Worm (Caenorhabditis elegans) whole organism, early embryonic: ENCODE data around the gene C08F8.2.
A peak's percentile ranks its signal among the peaks of the same experiment; 100 is the strongest.
"Not testable (repeated sequence)": the region's sequence is repeated elsewhere in the genome, so short reads cannot be mapped to it uniquely, and the experiment has no call there.

Experiments
- B0310.2 ChIP-seq: sonication (generic microtip); optimal IDR thresholded peaks from 2 replicates; lab custom pipeline; 2016; ENCODE audit warnings: mild to moderate bottlenecking, missing genetic modification characterization, missing compliant biosample characterization
- F13C5.2 ChIP-seq: sonication (generic microtip); optimal IDR thresholded peaks from 2 replicates; lab custom pipeline; 2017; ENCODE audit warnings: mild to moderate bottlenecking, missing genetic modification characterization, inconsistent platforms, missing compliant biosample characterization
- ama-1 ChIP-seq: fragments of 150-350 bp; optimal IDR thresholded peaks from 2 replicates; lab custom pipeline; 2014
- ceh-13 ChIP-seq: fragments of 200-800 bp; sonication (Bioruptor generic); optimal IDR thresholded peaks from 2 replicates; lab custom pipeline; 2018; ENCODE audit warnings: mild to moderate bottlenecking, missing genetic modification characterization, missing compliant biosample characterization
- ceh-36 ChIP-seq: sonication (generic microtip); optimal IDR thresholded peaks from 2 replicates; lab custom pipeline; 2016; ENCODE audit warnings: missing genetic modification characterization, inconsistent platforms, missing compliant biosample characterization
- ets-7 ChIP-seq: sonication (generic microtip); optimal IDR thresholded peaks from 2 replicates; lab custom pipeline; 2016; ENCODE audit warnings: missing genotype, missing genetic modification characterization, missing compliant biosample characterization
- flt-1 ChIP-seq: fragments of 200-800 bp; sonication (Bioruptor generic); IDR thresholded peaks from 2 replicates; pipeline ENCODE4 v1.3.6; 2022; ENCODE audit warnings: missing genetic modification characterization, missing compliant biosample characterization
- hmg-4 ChIP-seq: fragments of 200-800 bp; sonication (Bioruptor generic); optimal IDR thresholded peaks from 2 replicates; lab custom pipeline; 2018; ENCODE audit warnings: mild to moderate bottlenecking, missing genetic modification characterization, missing compliant biosample characterization
- hnd-1 ChIP-seq: sonication (generic microtip); optimal IDR thresholded peaks from 2 replicates; lab custom pipeline; 2016; ENCODE audit warnings: missing genetic modification characterization, missing compliant biosample characterization
- scrt-1 ChIP-seq: fragments of 200-800 bp; sonication (Bioruptor generic); IDR thresholded peaks from 2 replicates; pipeline ENCODE4 v1.3.6; 2022; ENCODE audit warnings: missing genetic modification characterization, missing compliant biosample characterization
- sea-1 ChIP-seq: fragments of 200-800 bp; sonication (Bioruptor generic); conservative IDR thresholded peaks from 2 replicates; pipeline ENCODE4 v1.3.6; 2022; ENCODE audit warnings: missing genetic modification characterization, missing compliant biosample characterization
- tbx-11 ChIP-seq: fragments of 200-800 bp; sonication (Bioruptor generic); IDR thresholded peaks from 2 replicates; pipeline ENCODE4 v1.3.6; 2022; ENCODE audit warnings: missing genetic modification characterization, missing compliant biosample characterization
- tbx-37 ChIP-seq: fragments of 200-800 bp; sonication (Bioruptor generic); conservative IDR thresholded peaks from 2 replicates; pipeline ENCODE4 v1.3.6; 2022; ENCODE audit warnings: missing genetic modification reagents, missing genetic modification characterization, missing compliant biosample characterization

DNA sequence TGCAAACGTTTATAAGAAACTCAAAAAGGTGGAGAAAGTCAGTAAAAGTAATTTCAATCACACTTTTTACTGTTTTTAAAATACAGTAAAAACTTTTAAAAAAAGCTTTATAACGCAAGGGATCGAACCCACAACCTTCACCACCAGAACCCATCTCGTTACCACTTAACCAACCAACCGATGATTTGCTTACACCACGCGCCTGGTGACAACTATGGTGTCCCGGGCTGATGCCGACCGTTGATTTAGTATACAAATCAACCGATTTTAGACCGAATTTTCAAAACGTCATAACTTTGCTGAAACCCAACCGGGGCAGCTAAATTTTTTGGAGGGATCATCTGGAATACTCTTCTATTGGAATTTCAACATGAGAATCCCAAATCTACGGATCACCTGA lies 46.1 kb downstream of the C08F8.2 start:
- TF ChIP-seq ama-1; hmg-4; F13C5.2 (tag; lab: Kevin White, UChicago); ceh-36 (tag; lab: Kevin White, UChicago); hnd-1; ceh-13 (GFP tag; lab: Kevin White, UChicago); B0310.2 (tag; lab: Kevin White, UChicago); ets-7 (tag; lab: Kevin White, UChicago): not testable (repeated sequence)
- peak; percentile 74 for TF ChIP-seq tbx-11 (GFP tag; lab: Robert Waterston, UW)
- TF ChIP-seq sea-1 (GFP tag; lab: Robert Waterston, UW): peak; percentile 77; the same call in 1 of the 2 replicates
- peak; percentile 83 for TF ChIP-seq flt-1 (GFP tag; lab: Robert Waterston, UW)
- TF ChIP-seq tbx-37 (GFP tag; lab: Robert Waterston, UW): peak; percentile 70; the same call in 1 of the 2 replicates
- TF ChIP-seq scrt-1 (GFP tag; lab: Robert Waterston, UW): peak; percentile 78
